Worm (Caenorhabditis elegans) whole organism, midembryonic: Measurements from ENCODE around the gene sre-1.

ENCODE experiments used
- tab-1 ChIP-seq: fragments of 200-800 bp; sonication (Bioruptor generic); IDR thresholded peaks from 2 replicates; pipeline ENCODE4 v1.3.6; 2022; ENCODE audit warnings: missing genetic modification characterization, missing compliant biosample characterization
- ztf-23 ChIP-seq: fragments of 200-800 bp; sonication (Bioruptor generic); IDR thresholded peaks from 2 replicates; pipeline ENCODE4 v1.3.6; 2022; ENCODE audit warnings: missing genetic modification reagents, missing genetic modification characterization, missing compliant biosample characterization

ce11 chrII:7694745-7695144, 14.8 kb upstream of the sre-1 start:
- TF ChIP-seq tab-1 (no peak), ztf-23 (no peak)
